Fruit fly (Drosophila melanogaster) whole organism, larva: Measurements from ENCODE around the gene CG14957.

ENCODE experiments used
- noc ChIP-seq: fragments of 200-800 bp; sonication (Bioruptor generic); optimal IDR thresholded peaks from 3 replicates; lab custom pipeline; 2019; ENCODE audit warnings: missing biosample characterization, mild to moderate bottlenecking, missing genetic modification characterization, moderate library complexity

Gene CG14957

dm6 chr3L:3166200-3166695, 21.1 kb upstream of the CG14957 start, which contains the start of gene Asciz:
Gene Asciz, minus strand, starts transcription at chr3L:3166250.
- no peak for TF ChIP-seq noc

dm6 chr3L:3169107-3169506, 18.3 kb upstream of the CG14957 start, which contains the start of the genes CG32278 and CG32281:
Gene CG32278, plus strand, starts transcription at chr3L:3169286.
Gene CG32281, plus strand, starts transcription at chr3L:3169375.
- no peak for TF ChIP-seq noc

- no peak for TF ChIP-seq noc
These were observed 14.9 kb upstream of the CG14957 start, which contains the start of gene CG14963 for dm6 chr3L:3172445-3172844. Gene CG14963, minus strand, starts transcription at chr3L:3172545.

- no peak for TF ChIP-seq noc
These were observed 9.5 kb upstream of the CG14957 start for dm6 chr3L:3177872-3178271.

- no peak for TF ChIP-seq noc
These were observed 8.8 kb upstream of the CG14957 start, which contains the start of the genes MnM and Girdin for dm6 chr3L:3178530-3179096. Gene MnM, minus strand, starts transcription at chr3L:3178580. Gene Girdin, plus strand, starts transcription at chr3L:3178930.

- peak; percentile 84 for TF ChIP-seq noc
These were observed 7.9 kb upstream of the CG14957 start for dm6 chr3L:3179474-3179873.

- no peak for TF ChIP-seq noc
These were observed 3.3 kb upstream of the CG14957 start, which contains the start of gene CG42494 for dm6 chr3L:3184104-3184503. Gene CG42494, plus strand, starts transcription at chr3L:3184404.

dm6 chr3L:3186364-3186763, 999 bp upstream of the CG14957 start, which contains the start of gene CG32284:
Gene CG32284, plus strand, starts transcription at chr3L:3186664.
- no peak for TF ChIP-seq noc

dm6 chr3L:3189647-3190046, 2.3 kb downstream of the CG14957 start, which contains the start of the genes CG42525 and CG14958:
Gene CG42525, minus strand, starts transcription at chr3L:3189747.
Gene CG14958, plus strand, starts transcription at chr3L:3189978.
- no peak for TF ChIP-seq noc

- TF ChIP-seq noc = no peak
These were observed 5.1 kb downstream of the CG14957 start, which contains the start of gene CG14965 for dm6 chr3L:3192333-3192894. Gene CG14965, minus strand, starts transcription at chr3L:3192491.

dm6 chr3L:3192912-3193311, 5.5 kb downstream of the CG14957 start, which contains the start of gene Hsp83:
Gene Hsp83, plus strand, starts transcription at chr3L:3192969.
- TF ChIP-seq noc = peak; percentile 87

dm6 chr3L:3194059-3194458, 6.7 kb downstream of the CG14957 start:
- TF ChIP-seq noc = peak; percentile 93

dm6 chr3L:3197464-3197863, 10.1 kb downstream of the CG14957 start, which contains the start of gene CG14966:
Gene CG14966, minus strand, starts transcription at chr3L:3197631.
- TF ChIP-seq noc = no peak

- peak; percentile 82 for TF ChIP-seq noc
These were observed 11.4 kb downstream of the CG14957 start, which contains the start of the genes CG32276 and gry for dm6 chr3L:3198447-3199402. Gene CG32276, minus strand, starts transcription at chr3L:3199047. Gene gry, plus strand, starts transcription at chr3L:3199090.

dm6 chr3L:3203062-3203461, 15.7 kb downstream of the CG14957 start, which contains the start of gene CG32271:
Gene CG32271, minus strand, starts transcription at chr3L:3203162.
- TF ChIP-seq noc = no peak

dm6 chr3L:3204348-3204747, 17.0 kb downstream of the CG14957 start, which contains the start of gene CG33159:
Gene CG33159, minus strand, starts transcription at chr3L:3204448.
- no peak for TF ChIP-seq noc
